Fruit fly (Drosophila melanogaster) whole organism, embryonic: ENCODE data around the gene CG3117.

ENCODE experiments used
- Bteb2 ChIP-seq: fragments of 200-800 bp; sonication (Bioruptor generic); optimal IDR thresholded peaks from 2 replicates; lab custom pipeline; 2016; ENCODE audit warnings: missing biosample characterization, missing genetic modification characterization
- CG1024 ChIP-seq: fragments of 200-800 bp; sonication (Bioruptor generic); IDR thresholded peaks from 2 replicates; pipeline ENCODE4 v1.3.6; 2022; ENCODE audit warnings: missing biosample characterization, missing genetic modification characterization
- CG10979 ChIP-seq: fragments of 200-800 bp; sonication (Bioruptor generic); optimal IDR thresholded peaks from 2 replicates; lab custom pipeline; 2018; ENCODE audit warnings: missing biosample characterization, mild to moderate bottlenecking, missing genetic modification characterization, moderate library complexity
- CG11560 ChIP-seq: fragments of 200-800 bp; sonication (Bioruptor generic); IDR thresholded peaks from 3 replicates; pipeline ENCODE4 v1.3.6; 2022; ENCODE audit warnings: missing biosample characterization, missing genetic modification characterization
- CG12155 ChIP-seq: fragments of 200-800 bp; sonication (Bioruptor generic); optimal IDR thresholded peaks from 3 replicates; lab custom pipeline; 2016; ENCODE audit warnings: missing biosample characterization, missing genetic modification characterization
- CG13287 ChIP-seq: fragments of 200-800 bp; sonication (Bioruptor generic); IDR thresholded peaks from 2 replicates; pipeline ENCODE4 v1.3.6; 2022; ENCODE audit warnings: missing biosample characterization, missing genetic modification characterization; ENCODE audit not compliant: partially characterized antibody
- CG14014 ChIP-seq: fragments of 200-800 bp; sonication (Bioruptor generic); IDR thresholded peaks from 2 replicates; pipeline ENCODE4 v1.3.6; 2022; ENCODE audit warnings: missing biosample characterization, missing genetic modification characterization
- CG14050 ChIP-seq: fragments of 200-800 bp; sonication (Bioruptor generic); IDR thresholded peaks from 3 replicates; pipeline ENCODE4 v1.3.6; 2022; ENCODE audit warnings: missing biosample characterization, missing genetic modification characterization
- CG14667 ChIP-seq: fragments of 200-800 bp; sonication (Bioruptor generic); IDR thresholded peaks from 2 replicates; pipeline ENCODE4 v1.3.6; 2022; ENCODE audit warnings: missing biosample characterization, missing genetic modification characterization
- CG14860 ChIP-seq: fragments of 200-800 bp; sonication (Bioruptor generic); IDR thresholded peaks from 3 replicates; pipeline ENCODE4 v1.3.6; 2022; ENCODE audit warnings: missing biosample characterization, missing genetic modification characterization; ENCODE audit not compliant: partially characterized antibody
- CG17359 ChIP-seq: fragments of 200-800 bp; sonication (Bioruptor generic); optimal IDR thresholded peaks from 3 replicates; lab custom pipeline; 2018; ENCODE audit warnings: missing biosample characterization, mild to moderate bottlenecking, missing genetic modification characterization, moderate library complexity
- CG17912 ChIP-seq: fragments of 200-800 bp; sonication (Bioruptor generic); optimal IDR thresholded peaks from 2 replicates; lab custom pipeline; 2018; ENCODE audit warnings: missing biosample characterization, mild to moderate bottlenecking, missing genetic modification characterization
- CG2120 ChIP-seq: fragments of 200-800 bp; sonication (Bioruptor generic); optimal IDR thresholded peaks from 3 replicates; lab custom pipeline; 2016; ENCODE audit warnings: missing biosample characterization, missing genetic modification characterization
- CG2199 ChIP-seq: fragments of 200-800 bp; sonication (Bioruptor generic); IDR thresholded peaks from 3 replicates; pipeline ENCODE4 v1.3.6; 2022; ENCODE audit warnings: missing biosample characterization, missing genetic modification characterization
- CG2889 ChIP-seq: fragments of 200-800 bp; sonication (Bioruptor generic); IDR thresholded peaks from 3 replicates; pipeline ENCODE4 v1.3.6; 2022; ENCODE audit warnings: missing biosample characterization, missing genetic modification characterization
- CG31441 ChIP-seq: fragments of 200-800 bp; sonication (Bioruptor generic); IDR thresholded peaks from 2 replicates; pipeline ENCODE4 v1.3.6; 2022; ENCODE audit warnings: missing biosample characterization, missing genetic modification characterization
- CG33557 ChIP-seq: fragments of 200-800 bp; sonication (Bioruptor generic); optimal IDR thresholded peaks from 2 replicates; lab custom pipeline; 2019; ENCODE audit warnings: missing biosample characterization, mild to moderate bottlenecking, missing genetic modification characterization, moderate library complexity
- CG42726 ChIP-seq: fragments of 200-800 bp; sonication (Bioruptor generic); IDR thresholded peaks from 2 replicates; pipeline ENCODE4 v1.3.6; 2022; ENCODE audit warnings: missing biosample characterization, missing genetic modification characterization; ENCODE audit not compliant: partially characterized antibody
- CG4820 ChIP-seq: fragments of 200-800 bp; sonication (Bioruptor generic); optimal IDR thresholded peaks from 3 replicates; lab custom pipeline; 2016; ENCODE audit warnings: missing biosample characterization, missing genetic modification characterization
- CG5953 ChIP-seq: fragments of 200-800 bp; sonication (Bioruptor generic); IDR thresholded peaks from 2 replicates; pipeline ENCODE4 v1.3.6; 2022; ENCODE audit warnings: missing biosample characterization, missing genetic modification characterization
- CG6654 ChIP-seq: fragments of 200-800 bp; sonication (Bioruptor generic); optimal IDR thresholded peaks from 2 replicates; lab custom pipeline; 2017; ENCODE audit warnings: missing biosample characterization, mild to moderate bottlenecking, missing genetic modification characterization
- CG6791 ChIP-seq: fragments of 200-800 bp; sonication (Bioruptor generic); IDR thresholded peaks from 3 replicates; pipeline ENCODE4 v1.3.6; 2022; ENCODE audit warnings: missing biosample characterization, missing genetic modification characterization; ENCODE audit not compliant: partially characterized antibody
- CG6813 ChIP-seq: fragments of 200-800 bp; sonication (Bioruptor generic); optimal IDR thresholded peaks from 2 replicates; lab custom pipeline; 2017; ENCODE audit warnings: missing biosample characterization, missing genetic modification characterization, mild to moderate bottlenecking, moderate library complexity, missing genetic modification reagents
- CG7271 ChIP-seq: fragments of 200-800 bp; sonication (Bioruptor generic); optimal IDR thresholded peaks from 2 replicates; lab custom pipeline; 2018; ENCODE audit warnings: missing biosample characterization, mild to moderate bottlenecking, missing genetic modification characterization, moderate library complexity
- CG9437 ChIP-seq: fragments of 200-800 bp; sonication (Bioruptor generic); optimal IDR thresholded peaks from 2 replicates; lab custom pipeline; 2018; ENCODE audit warnings: missing biosample characterization, mild to moderate bottlenecking, missing genetic modification characterization
- Camta ChIP-seq: fragments of 200-800 bp; sonication (Bioruptor generic); optimal IDR thresholded peaks from 2 replicates; lab custom pipeline; 2016; ENCODE audit warnings: missing biosample characterization, missing genetic modification characterization
- Eip74EF ChIP-seq, 2 experiments: fragments of 200-800 bp in 1 of 2; fragments of >200 bp in 1 of 2; sonication (Bioruptor generic) in 1 of 2; optimal IDR thresholded peaks; 2 replicates each; lab custom pipeline; 2017 to 2019; ENCODE audit warnings: missing biosample characterization in 2 of 2, missing genetic modification characterization in 2 of 2, mild to moderate bottlenecking in 1 of 2, moderate library complexity in 1 of 2
- Fer3 ChIP-seq: fragments of 200-800 bp; sonication (Bioruptor generic); optimal IDR thresholded peaks from 2 replicates; lab custom pipeline; 2018; ENCODE audit warnings: missing biosample characterization, mild to moderate bottlenecking, missing genetic modification characterization, moderate library complexity
- Myb ChIP-seq: fragments of 200-800 bp; sonication (Bioruptor generic); optimal IDR thresholded peaks from 2 replicates; lab custom pipeline; 2016; ENCODE audit warnings: missing biosample characterization, missing genetic modification characterization
- NC2β ChIP-seq: fragments of 200-800 bp; sonication (Bioruptor generic); optimal IDR thresholded peaks from 2 replicates; lab custom pipeline; 2016; ENCODE audit warnings: missing biosample characterization, missing genetic modification characterization
- Scr ChIP-seq: fragments of 200-800 bp; sonication (Bioruptor generic); IDR thresholded peaks from 2 replicates; pipeline ENCODE4 v1.3.6; 2022; ENCODE audit warnings: missing biosample characterization, missing genetic modification characterization; ENCODE audit not compliant: partially characterized antibody
- Sry-δ ChIP-seq: fragments of 200-800 bp; sonication (Bioruptor generic); optimal IDR thresholded peaks from 2 replicates; lab custom pipeline; 2016; ENCODE audit warnings: missing biosample characterization, missing genetic modification characterization
- ap ChIP-seq: fragments of 200-800 bp; sonication (Bioruptor generic); IDR thresholded peaks from 2 replicates; pipeline ENCODE4 v1.3.6; 2022; ENCODE audit warnings: missing biosample characterization, missing genetic modification characterization
- bcd ChIP-seq: fragments of 200-800 bp; sonication (Bioruptor generic); optimal IDR thresholded peaks from 2 replicates; lab custom pipeline; 2017; ENCODE audit warnings: missing biosample characterization, mild to moderate bottlenecking, missing genetic modification characterization
- cg ChIP-seq: fragments of 200-800 bp; sonication (Bioruptor generic); optimal IDR thresholded peaks from 3 replicates; lab custom pipeline; 2019; ENCODE audit warnings: missing biosample characterization, mild to moderate bottlenecking, missing genetic modification characterization, moderate library complexity
- ftz-f1 ChIP-seq: fragments of 200-800 bp; sonication (Bioruptor generic); optimal IDR thresholded peaks from 2 replicates; lab custom pipeline; 2016; ENCODE audit warnings: missing biosample characterization, missing genetic modification characterization
- hb ChIP-seq: fragments of 200-800 bp; sonication (Bioruptor generic); IDR thresholded peaks from 3 replicates; pipeline ENCODE4 v1.3.6; 2022; ENCODE audit warnings: missing biosample characterization, missing genetic modification characterization; ENCODE audit not compliant: partially characterized antibody
- kah ChIP-seq: fragments of 200-800 bp; sonication (Bioruptor generic); optimal IDR thresholded peaks from 2 replicates; lab custom pipeline; 2018; ENCODE audit warnings: missing biosample characterization, mild to moderate bottlenecking, missing genetic modification characterization
- lmd ChIP-seq: fragments of 200-800 bp; sonication (Bioruptor generic); IDR thresholded peaks from 2 replicates; pipeline ENCODE4 v1.3.6; 2022; ENCODE audit warnings: missing biosample characterization, missing genetic modification characterization
- maf-S ChIP-seq: fragments of 200-800 bp; sonication (Bioruptor generic); optimal IDR thresholded peaks from 2 replicates; lab custom pipeline; 2016; ENCODE audit warnings: missing biosample characterization, missing genetic modification characterization
- nerfin-2 ChIP-seq: fragments of 200-800 bp; sonication (Bioruptor generic); IDR thresholded peaks from 2 replicates; pipeline ENCODE4 v1.3.6; 2022; ENCODE audit warnings: missing biosample characterization, missing genetic modification characterization; ENCODE audit not compliant: partially characterized antibody
- onecut ChIP-seq: fragments of 200-800 bp; sonication (Bioruptor generic); IDR thresholded peaks from 2 replicates; pipeline ENCODE4 v1.3.6; 2022; ENCODE audit warnings: missing biosample characterization, missing genetic modification characterization
- ro ChIP-seq: fragments of 200-800 bp; sonication (Bioruptor generic); IDR thresholded peaks from 2 replicates; pipeline ENCODE4 v1.3.6; 2022; ENCODE audit warnings: missing biosample characterization, missing genetic modification characterization
- row ChIP-seq: fragments of 200-800 bp; sonication (Bioruptor generic); IDR thresholded peaks from 3 replicates; pipeline ENCODE4 v1.3.6; 2022; ENCODE audit warnings: missing biosample characterization, missing genetic modification characterization
- slbo ChIP-seq: fragments of 200-800 bp; sonication (Bioruptor generic); IDR thresholded peaks from 2 replicates; pipeline ENCODE4 v1.3.6; 2022; ENCODE audit warnings: missing biosample characterization, missing genetic modification characterization
- tgo ChIP-seq: fragments of 200-800 bp; sonication (Bioruptor generic); IDR thresholded peaks from 3 replicates; pipeline ENCODE4 v1.3.6; 2022; ENCODE audit warnings: missing biosample characterization, missing genetic modification characterization
- ttk ChIP-seq: fragments of 200-800 bp; sonication (Bioruptor generic); IDR thresholded peaks from 2 replicates; pipeline ENCODE4 v2.1.2; 2022; ENCODE audit warnings: missing biosample characterization, missing genetic modification characterization
- usp ChIP-seq: fragments of >200 bp; optimal IDR thresholded peaks from 2 replicates; lab custom pipeline; 2017; ENCODE audit warnings: missing biosample characterization, missing genetic modification characterization
- zfh1 ChIP-seq: fragments of 200-800 bp; sonication (Bioruptor generic); IDR thresholded peaks from 3 replicates; pipeline ENCODE4 v1.3.6; 2022; ENCODE audit warnings: missing biosample characterization, missing genetic modification characterization

The CG3117 gene

dm6 chr2L:2885503-2886225 is 38.7 kb upstream of the CG3117 start, which contains the start of the genes NTPase and lilli (continued):
- TF ChIP-seq CG17359 (tag; lab: Kevin White, UChicago) (peak; percentile 20), CG2199 (peak; percentile 20; the same call in 1 of the 3 replicates), Eip74EF (GFP tag; optimal IDR thresholded peaks at IDR 0.05; lab: Kevin White, UChicago) (no peak), CG13287 (GFP tag; lab: Robert Waterston, UW) (peak; percentile 92), CG5953 (GFP tag; lab: Robert Waterston, UW) (no peak), Myb (GFP tag; lab: Kevin White, UChicago) (peak; percentile 53), CG6813 (GFP tag; lab: Kevin White, UChicago) (peak; percentile 10), CG17912 (GFP tag; lab: Kevin White, UChicago) (no peak), hb (peak; percentile 89), CG12155 (GFP tag; lab: Kevin White, UChicago) (peak; percentile 66), CG42726 (peak; percentile 94), CG9437 (GFP tag; lab: Kevin White, UChicago) (peak; percentile 44), Sry-δ (GFP tag; lab: Kevin White, UChicago) (peak; percentile 84), CG2120 (GFP tag; lab: Kevin White, UChicago) (peak; percentile 60), CG2889 (0 out of 3 replicates have a peak, but pooled peaks have one; percentile 29), NC2β (GFP tag; lab: Kevin White, UChicago) (peak; percentile 51), Camta (GFP tag; lab: Kevin White, UChicago) (peak; percentile 70), CG14014 (GFP tag; lab: Robert Waterston, UW) (peak; percentile 44; the same call in 1 of the 2 replicates), Scr (GFP tag; lab: Robert Waterston, UW) (peak; percentile 93), CG1024 (GFP tag; lab: Robert Waterston, UW) (no peak), CG4820 (GFP tag; lab: Kevin White, UChicago) (peak; percentile 59), tgo (GFP tag; lab: Robert Waterston, UW) (peak; percentile 36; the same call in 1 of the 3 replicates), ap (GFP tag; lab: Robert Waterston, UW) (peak; percentile 31; the same call in 1 of the 2 replicates), row (GFP tag; lab: Robert Waterston, UW) (peak; percentile 30; the same call in 2 of the 3 replicates), usp (no peak), CG11560 (no peak), ro (GFP tag; lab: Robert Waterston, UW) (no peak), lmd (GFP tag; lab: Robert Waterston, UW) (peak; percentile 40; the same call in 1 of the 2 replicates), kah (no peak), nerfin-2 (GFP tag; lab: Robert Waterston, UW) (peak; percentile 87), Bteb2 (GFP tag; lab: Kevin White, UChicago) (peak; percentile 57), CG6791 (GFP tag; lab: Robert Waterston, UW) (peak; percentile 97), Fer3 (tag; lab: Kevin White, UChicago) (no peak), ftz-f1 (GFP tag; lab: Kevin White, UChicago) (no peak), cg (GFP tag; lab: Kevin White, UChicago) (peak; percentile 100), CG10979 (tag; lab: Kevin White, UChicago) (no peak), CG31441 (GFP tag; lab: Robert Waterston, UW) (peak; percentile 21; the same call in 1 of the 2 replicates), CG6654 (GFP tag; lab: Kevin White, UChicago) (no peak), CG14667 (GFP tag; lab: Robert Waterston, UW) (no peak), maf-S (peak; percentile 55), CG14860 (peak; percentile 87), slbo (GFP tag; lab: Robert Waterston, UW) (peak; percentile 65), onecut (GFP tag; lab: Robert Waterston, UW) (peak; percentile 35), zfh1 (GFP tag; lab: Robert Waterston, UW) (peak; percentile 71), CG33557 (GFP tag; lab: Kevin White, UChicago) (no peak), bcd (peak; percentile 56), ttk (GFP tag; lab: Robert Waterston, UW) (peak; percentile 59; the same call in 1 of the 2 replicates), CG14050 (GFP tag; lab: Robert Waterston, UW) (no peak), CG7271 (tag; lab: Kevin White, UChicago) (peak; percentile 36)
